Worm (Caenorhabditis elegans) whole organism, L3 larva: ENCODE measurements around the gene sipa-1.

Experiments used
- R02D3.7 ChIP-seq: fragments of 150-350 bp; optimal IDR thresholded peaks from 2 replicates; lab custom pipeline; 2014; ENCODE audit warnings: missing biosample characterization, missing genetic modification characterization
- ZK546.5 ChIP-seq: sonication (generic microtip); optimal IDR thresholded peaks from 2 replicates; lab custom pipeline; 2017; ENCODE audit warnings: missing biosample characterization, missing genetic modification characterization
- ama-1 ChIP-seq: fragments of 150-350 bp; optimal IDR thresholded peaks from 2 replicates; lab custom pipeline; 2018
- ceh-16 ChIP-seq: sonication (generic microtip); optimal IDR thresholded peaks from 2 replicates; lab custom pipeline; 2017; ENCODE audit warnings: missing biosample characterization, missing genetic modification characterization
- ceh-28 ChIP-seq: fragments of 150-350 bp; optimal IDR thresholded peaks from 2 replicates; lab custom pipeline; 2014; ENCODE audit warnings: missing biosample characterization, missing genetic modification reagents, missing genetic modification characterization
- ceh-82 ChIP-seq: fragments of 150-350 bp; optimal IDR thresholded peaks from 2 replicates; lab custom pipeline; 2014; ENCODE audit warnings: missing biosample characterization, missing genetic modification characterization
- ceh-9 ChIP-seq: sonication (generic microtip); optimal IDR thresholded peaks from 2 replicates; lab custom pipeline; 2018; ENCODE audit warnings: missing biosample characterization, missing genetic modification characterization
- daf-12 ChIP-seq: fragments of 150-350 bp; optimal IDR thresholded peaks from 2 replicates; lab custom pipeline; 2014; ENCODE audit warnings: missing biosample characterization, missing genetic modification reagents, missing genetic modification characterization
- egl-5 ChIP-seq: fragments of 150-350 bp; optimal IDR thresholded peaks from 2 replicates; lab custom pipeline; 2017; ENCODE audit warnings: missing biosample characterization, missing genetic modification reagents, missing genetic modification characterization, inconsistent platforms
- elt-3 ChIP-seq, 3 experiments: fragments of 150-350 bp in 1 of 3; sonication (generic microtip) in 2 of 3; optimal IDR thresholded peaks; 2 replicates in 2 of 3; 4 replicates in 1 of 3; lab custom pipeline; 2014 to 2017; ENCODE audit warnings: missing biosample characterization in 3 of 3, missing genetic modification characterization in 3 of 3
- eor-1 ChIP-seq, 2 experiments: fragments of 150-350 bp; optimal IDR thresholded peaks; 2 replicates each; lab custom pipeline; 2014 to 2018; ENCODE audit warnings: missing biosample characterization in 2 of 2, missing genetic modification characterization in 2 of 2
- fkh-10 ChIP-seq: sonication (generic microtip); optimal IDR thresholded peaks from 2 replicates; lab custom pipeline; 2017; ENCODE audit warnings: missing biosample characterization, missing genetic modification reagents, missing genetic modification characterization
- hmg-11 ChIP-seq: sonication (generic microtip); optimal IDR thresholded peaks from 2 replicates; lab custom pipeline; 2016; ENCODE audit warnings: missing genetic modification characterization, missing compliant biosample characterization
- jun-1 ChIP-seq: fragments of 150-350 bp; optimal IDR thresholded peaks from 2 replicates; lab custom pipeline; 2014; ENCODE audit warnings: missing biosample characterization, missing genetic modification reagents, missing genetic modification characterization
- lin-15B ChIP-seq: fragments of 150-350 bp; optimal IDR thresholded peaks from 2 replicates; lab custom pipeline; 2014; ENCODE audit warnings: missing biosample characterization, missing genetic modification characterization
- lin-39 ChIP-seq: fragments of 150-350 bp; optimal IDR thresholded peaks from 2 replicates; lab custom pipeline; 2018; ENCODE audit warnings: missing biosample characterization, missing genetic modification reagents, missing genetic modification characterization
- mdl-1 ChIP-seq: fragments of 150-350 bp; optimal IDR thresholded peaks from 2 replicates; lab custom pipeline; 2014; ENCODE audit warnings: missing biosample characterization, missing genetic modification characterization
- mml-1 ChIP-seq: fragments of 150-350 bp; sonication (generic microtip); optimal IDR thresholded peaks from 3 replicates; lab custom pipeline; 2014; ENCODE audit warnings: missing biosample characterization, missing genetic modification characterization
- nfya-1 ChIP-seq: sonication (generic microtip); optimal IDR thresholded peaks from 2 replicates; lab custom pipeline; 2017; ENCODE audit warnings: missing genetic modification characterization, mild to moderate bottlenecking, missing compliant biosample characterization, antibody characterized with exemption, moderate library complexity; ENCODE audit not compliant: insufficient read depth
- nhr-11 ChIP-seq: fragments of 150-350 bp; optimal IDR thresholded peaks from 2 replicates; lab custom pipeline; 2014; ENCODE audit warnings: missing biosample characterization, missing genetic modification characterization
- nhr-12 ChIP-seq: fragments of 150-350 bp; optimal IDR thresholded peaks from 2 replicates; lab custom pipeline; 2014; ENCODE audit warnings: missing biosample characterization, missing genetic modification characterization
- nhr-23 ChIP-seq: fragments of 150-350 bp; optimal IDR thresholded peaks from 2 replicates; lab custom pipeline; 2014; ENCODE audit warnings: missing biosample characterization, missing genetic modification reagents, missing genetic modification characterization
- nhr-237 ChIP-seq: fragments of 150-350 bp; optimal IDR thresholded peaks from 2 replicates; lab custom pipeline; 2014; ENCODE audit warnings: missing biosample characterization, missing genetic modification characterization
- nhr-25 ChIP-seq: sonication (generic microtip); optimal IDR thresholded peaks from 2 replicates; lab custom pipeline; 2017; ENCODE audit warnings: missing biosample characterization, missing genetic modification characterization
- nhr-28 ChIP-seq: fragments of 150-350 bp; optimal IDR thresholded peaks from 2 replicates; lab custom pipeline; 2014; ENCODE audit warnings: missing biosample characterization, missing genetic modification characterization
- nhr-43 ChIP-seq: sonication (generic microtip); optimal IDR thresholded peaks from 2 replicates; lab custom pipeline; 2016; ENCODE audit warnings: mild to moderate bottlenecking, missing genetic modification characterization, missing compliant biosample characterization; ENCODE audit not compliant: poor library complexity, severe bottlenecking
- nhr-67 ChIP-seq: fragments of 150-350 bp; optimal IDR thresholded peaks from 2 replicates; lab custom pipeline; 2014; ENCODE audit warnings: missing biosample characterization, missing genetic modification characterization
- nhr-77 ChIP-seq: fragments of 150-350 bp; optimal IDR thresholded peaks from 2 replicates; lab custom pipeline; 2014; ENCODE audit warnings: missing biosample characterization, missing genetic modification characterization
- pqm-1 ChIP-seq: fragments of 150-350 bp; optimal IDR thresholded peaks from 2 replicates; lab custom pipeline; 2017; ENCODE audit warnings: missing biosample characterization, missing genetic modification characterization, inconsistent platforms
- sea-2 ChIP-seq: fragments of 150-350 bp; sonication (generic microtip); optimal IDR thresholded peaks from 4 replicates; lab custom pipeline; 2014; ENCODE audit warnings: missing biosample characterization, missing genetic modification reagents, missing genetic modification characterization
- skn-1 ChIP-seq: fragments of 150-350 bp; optimal IDR thresholded peaks from 2 replicates; lab custom pipeline; 2014; ENCODE audit warnings: missing biosample characterization, missing genetic modification characterization
- snpc-4 ChIP-seq: fragments of 150-350 bp; optimal IDR thresholded peaks from 2 replicates; lab custom pipeline; 2014; ENCODE audit warnings: missing biosample characterization, missing genetic modification characterization
- tbx-2 ChIP-seq: sonication (generic microtip); optimal IDR thresholded peaks from 2 replicates; lab custom pipeline; 2016; ENCODE audit warnings: mild to moderate bottlenecking, missing genetic modification characterization, missing compliant biosample characterization
- unc-39 ChIP-seq: sonication (generic microtip); optimal IDR thresholded peaks from 4 replicates; lab custom pipeline; 2017; ENCODE audit warnings: missing biosample characterization, missing genetic modification characterization
- unc-62 ChIP-seq: fragments of 150-350 bp; sonication (generic microtip); optimal IDR thresholded peaks from 4 replicates; lab custom pipeline; 2014; ENCODE audit warnings: missing biosample characterization, missing genetic modification reagents, missing genetic modification characterization
- zag-1 ChIP-seq: fragments of 150-350 bp; optimal IDR thresholded peaks from 2 replicates; lab custom pipeline; 2014; ENCODE audit warnings: missing biosample characterization, missing genetic modification characterization
- ztf-11 ChIP-seq: fragments of 150-350 bp; optimal IDR thresholded peaks from 2 replicates; lab custom pipeline; 2014; ENCODE audit warnings: missing biosample characterization, missing genetic modification characterization
- ztf-4 ChIP-seq: fragments of 150-350 bp; optimal IDR thresholded peaks from 2 replicates; lab custom pipeline; 2014; ENCODE audit warnings: missing biosample characterization, missing genetic modification characterization

sipa-1 gene

ce11 chrV:11637191-11637590 is at the start of gene sipa-1:
sipa-1 (minus strand) TSS chrV:11637291.
- no peak for TF ChIP-seq nhr-28 (tag; lab: Kevin White, UChicago)
- no peak for TF ChIP-seq nhr-77 (tag; lab: Kevin White, UChicago)
- no peak for TF ChIP-seq nhr-67 (tag; lab: Kevin White, UChicago)
- no peak for TF ChIP-seq mdl-1 (tag; lab: Kevin White, UChicago)
- no peak for TF ChIP-seq elt-3 (tag; optimal IDR thresholded peaks at IDR 0.05; lab: Kevin White, UChicago)
- no peak for TF ChIP-seq skn-1
- no peak for TF ChIP-seq ZK546.5 (tag; lab: Kevin White, UChicago)
- no peak for TF ChIP-seq nhr-12
- TF ChIP-seq egl-5, result no peak
- no peak for TF ChIP-seq ceh-16 (tag; lab: Kevin White, UChicago)
- TF ChIP-seq nfya-1 (tag; lab: Kevin White, UChicago), result no peak

ce11 chrV:11686877-11687276 is 49.8 kb upstream of the sipa-1 start, which contains the start of gene W05E10.2:
W05E10.2 (plus strand) TSS chrV:11687177.
- no peak for TF ChIP-seq nhr-237 (tag; lab: Kevin White, UChicago)
- no peak for TF ChIP-seq jun-1

ce11 chrV:11682858-11683257 is 45.8 kb upstream of the sipa-1 start:
- peak; percentile 2 for TF ChIP-seq nhr-43
- TF ChIP-seq eor-1 (tag; optimal IDR thresholded peaks at IDR 0.05; lab: Kevin White, UChicago), result no peak
- TF ChIP-seq ama-1 (lab: Kevin White, UChicago), result no peak
- TF ChIP-seq ceh-16 (tag; lab: Kevin White, UChicago), result no peak
- no peak for TF ChIP-seq lin-15B (tag; lab: Kevin White, UChicago)
- TF ChIP-seq ztf-4 (tag; lab: Kevin White, UChicago), result no peak
- peak; percentile 26 for TF ChIP-seq nhr-23 (tag; lab: Kevin White, UChicago)
- no peak for TF ChIP-seq zag-1 (tag; lab: Kevin White, UChicago)

- no peak for TF ChIP-seq fkh-10 (GFP tag; lab: Kevin White, UChicago)
- no peak for TF ChIP-seq ZK546.5 (tag; lab: Kevin White, UChicago)
- TF ChIP-seq nhr-28 (tag; lab: Kevin White, UChicago), result no peak
- no peak for TF ChIP-seq nfya-1 (tag; lab: Kevin White, UChicago)
- no peak for TF ChIP-seq snpc-4
- TF ChIP-seq nhr-25 (tag; lab: Kevin White, UChicago), result peak; percentile 30
- no peak for TF ChIP-seq jun-1
- no peak for TF ChIP-seq unc-39 (tag; lab: Kevin White, UChicago)
- no peak for TF ChIP-seq ztf-11
- TF ChIP-seq ceh-82 (tag; lab: Kevin White, UChicago), result no peak
- no peak for TF ChIP-seq tbx-2 (tag; lab: Kevin White, UChicago)
- TF ChIP-seq mml-1 (tag; lab: Kevin White, UChicago), result no peak
- peak; percentile 51 for TF ChIP-seq nhr-43
- TF ChIP-seq skn-1, result no peak
- TF ChIP-seq mdl-1 (tag; lab: Kevin White, UChicago), result no peak
- no peak for TF ChIP-seq sea-2 (GFP tag; lab: Kevin White, UChicago)
- no peak for TF ChIP-seq lin-15B (tag; lab: Kevin White, UChicago)
- peak; percentile 38 for TF ChIP-seq nhr-23 (tag; lab: Kevin White, UChicago)
- no peak for TF ChIP-seq R02D3.7 (tag; lab: Kevin White, UChicago)
- TF ChIP-seq nhr-12, result no peak
- no peak for TF ChIP-seq zag-1 (tag; lab: Kevin White, UChicago)
- TF ChIP-seq ceh-9 (tag; lab: Kevin White, UChicago), result no peak
- TF ChIP-seq ztf-4 (tag; lab: Kevin White, UChicago), result no peak
Observed at ce11 chrV:11680519-11681203, 43.6 kb upstream of the sipa-1 start.

- no peak for TF ChIP-seq nhr-237 (tag; lab: Kevin White, UChicago)
- peak; percentile 67 for TF ChIP-seq nhr-23 (tag; lab: Kevin White, UChicago)
- TF ChIP-seq nfya-1 (tag; lab: Kevin White, UChicago), result peak; percentile 0
- TF ChIP-seq pqm-1, result no peak
- TF ChIP-seq nhr-25 (tag; lab: Kevin White, UChicago), result peak; percentile 22
- peak; percentile 6 for TF ChIP-seq hmg-11 (tag; lab: Kevin White, UChicago)
- TF ChIP-seq daf-12 (tag; lab: Kevin White, UChicago), result no peak
- no peak for TF ChIP-seq ceh-28
- no peak for TF ChIP-seq unc-62 (GFP tag; lab: Kevin White, UChicago)
- peak; percentile 8 for TF ChIP-seq lin-39 (tag; lab: Kevin White, UChicago)
- no peak for TF ChIP-seq ztf-4 (tag; lab: Kevin White, UChicago)
- TF ChIP-seq nhr-11 (tag; lab: Kevin White, UChicago), result no peak
Observed at ce11 chrV:11677494-11677893, 40.4 kb upstream of the sipa-1 start.
